Worm (Caenorhabditis elegans) whole organism, L2 larva: ENCODE data around the gene gad-3.

ENCODE experiments used
- C34F6.9 ChIP-seq: fragments of 150-350 bp; optimal IDR thresholded peaks from 2 replicates; lab custom pipeline; 2014; ENCODE audit warnings: missing biosample characterization, missing genetic modification characterization
- F13H6.1 ChIP-seq: sonication (generic microtip); optimal IDR thresholded peaks from 2 replicates; lab custom pipeline; 2016; ENCODE audit warnings: missing genetic modification characterization, missing compliant biosample characterization
- R02D3.7 ChIP-seq: fragments of 150-350 bp; optimal IDR thresholded peaks from 2 replicates; lab custom pipeline; 2014; ENCODE audit warnings: missing biosample characterization, missing genetic modification characterization
- Y55F3AM.14 ChIP-seq: fragments of 200-800 bp; sonication (Bioruptor generic); optimal IDR thresholded peaks from 2 replicates; lab custom pipeline; 2018; ENCODE audit warnings: mild to moderate bottlenecking, missing genetic modification characterization, missing compliant biosample characterization
- ZK546.5 ChIP-seq: sonication (generic microtip); optimal IDR thresholded peaks from 2 replicates; lab custom pipeline; 2017; ENCODE audit warnings: missing biosample characterization, missing genetic modification characterization
- alr-1 ChIP-seq: fragments of 150-350 bp; optimal IDR thresholded peaks from 2 replicates; lab custom pipeline; 2014; ENCODE audit warnings: missing biosample characterization, missing genetic modification characterization
- ama-1 ChIP-seq: fragments of 150-350 bp; optimal IDR thresholded peaks from 2 replicates; lab custom pipeline; 2018; ENCODE audit warnings: inconsistent platforms
- blmp-1 ChIP-seq: sonication (generic microtip); optimal IDR thresholded peaks from 2 replicates; lab custom pipeline; 2017; ENCODE audit warnings: missing genetic modification characterization, mild to moderate bottlenecking, missing compliant biosample characterization, antibody characterized with exemption, moderate library complexity; ENCODE audit not compliant: insufficient read depth
- crh-2 ChIP-seq: sonication (generic microtip); optimal IDR thresholded peaks from 2 replicates; lab custom pipeline; 2017; ENCODE audit warnings: missing biosample characterization, missing genetic modification characterization
- dmd-4 ChIP-seq: sonication (generic microtip); optimal IDR thresholded peaks from 2 replicates; lab custom pipeline; 2017; ENCODE audit warnings: missing biosample characterization, missing genetic modification characterization
- elt-1 ChIP-seq: fragments of 150-350 bp; optimal IDR thresholded peaks from 2 replicates; lab custom pipeline; 2014; ENCODE audit warnings: missing biosample characterization, missing genetic modification characterization
- elt-3 ChIP-seq: sonication (generic microtip); optimal IDR thresholded peaks from 2 replicates; lab custom pipeline; 2017; ENCODE audit warnings: missing biosample characterization, missing genetic modification characterization
- fos-1 ChIP-seq: fragments of 150-350 bp; optimal IDR thresholded peaks from 2 replicates; lab custom pipeline; 2014; ENCODE audit warnings: missing biosample characterization, missing genetic modification characterization
- gmeb-1 ChIP-seq: fragments of 150-350 bp; optimal IDR thresholded peaks from 2 replicates; lab custom pipeline; 2014; ENCODE audit warnings: missing biosample characterization, missing genetic modification characterization
- lin-11 ChIP-seq: fragments of 150-350 bp; sonication (generic microtip); optimal IDR thresholded peaks from 2 replicates; lab custom pipeline; 2014; ENCODE audit warnings: missing biosample characterization, missing genetic modification characterization, inconsistent platforms, mixed read lengths
- lin-13 ChIP-seq: fragments of 150-350 bp; optimal IDR thresholded peaks from 2 replicates; lab custom pipeline; 2014; ENCODE audit warnings: missing biosample characterization, missing genetic modification reagents, missing genetic modification characterization
- lin-39 ChIP-seq: fragments of 150-350 bp; optimal IDR thresholded peaks from 2 replicates; lab custom pipeline; 2014; ENCODE audit warnings: missing biosample characterization, missing genetic modification reagents, missing genetic modification characterization
- lsy-2 ChIP-seq, 2 experiments: fragments of 150-350 bp in 1 of 2; sonication (generic microtip) in 1 of 2; optimal IDR thresholded peaks; 2 replicates each; lab custom pipeline; 2014 to 2017; ENCODE audit warnings: missing biosample characterization in 2 of 2, missing genetic modification characterization in 2 of 2
- mab-5 ChIP-seq: fragments of 150-350 bp; optimal IDR thresholded peaks from 2 replicates; lab custom pipeline; 2014; ENCODE audit warnings: missing biosample characterization, missing genetic modification characterization
- mbf-1 ChIP-seq: sonication (generic microtip); optimal IDR thresholded peaks from 2 replicates; lab custom pipeline; 2017; ENCODE audit warnings: missing biosample characterization, missing genetic modification characterization
- mdl-1 ChIP-seq, 2 experiments: fragments of 150-350 bp in 1 of 2; sonication (generic microtip) in 1 of 2; optimal IDR thresholded peaks; 2 replicates each; lab custom pipeline; 2017; ENCODE audit warnings: missing biosample characterization in 2 of 2, missing genetic modification characterization in 2 of 2
- nhr-10 ChIP-seq: sonication (generic microtip); optimal IDR thresholded peaks from 2 replicates; lab custom pipeline; 2017; ENCODE audit warnings: missing biosample characterization, missing genetic modification characterization
- nhr-11 ChIP-seq: fragments of 150-350 bp; optimal IDR thresholded peaks from 2 replicates; lab custom pipeline; 2014; ENCODE audit warnings: missing biosample characterization, missing genetic modification characterization
- nhr-12 ChIP-seq: fragments of 150-350 bp; optimal IDR thresholded peaks from 2 replicates; lab custom pipeline; 2014; ENCODE audit warnings: missing biosample characterization, missing genetic modification characterization
- nhr-129 ChIP-seq: fragments of 150-350 bp; optimal IDR thresholded peaks from 2 replicates; lab custom pipeline; 2014; ENCODE audit warnings: missing biosample characterization, missing genetic modification characterization
- nhr-21 ChIP-seq: fragments of 150-350 bp; optimal IDR thresholded peaks from 2 replicates; lab custom pipeline; 2014; ENCODE audit warnings: missing biosample characterization, missing genetic modification characterization
- nhr-23 ChIP-seq: fragments of 150-350 bp; optimal IDR thresholded peaks from 2 replicates; lab custom pipeline; 2014; ENCODE audit warnings: missing biosample characterization, missing genetic modification reagents, missing genetic modification characterization
- nhr-237 ChIP-seq: fragments of 150-350 bp; optimal IDR thresholded peaks from 2 replicates; lab custom pipeline; 2014; ENCODE audit warnings: missing biosample characterization, missing genetic modification characterization
- nhr-25 ChIP-seq: fragments of 150-350 bp; sonication (generic microtip); optimal IDR thresholded peaks from 3 replicates; lab custom pipeline; 2014; ENCODE audit warnings: missing biosample characterization, missing genetic modification characterization
- nhr-6 ChIP-seq: fragments of 150-350 bp; optimal IDR thresholded peaks from 2 replicates; lab custom pipeline; 2014; ENCODE audit warnings: missing biosample characterization, missing genetic modification characterization
- nhr-77 ChIP-seq: fragments of 150-350 bp; optimal IDR thresholded peaks from 2 replicates; lab custom pipeline; 2014; ENCODE audit warnings: missing biosample characterization, missing genetic modification characterization
- sem-4 ChIP-seq: fragments of 150-350 bp; optimal IDR thresholded peaks from 2 replicates; lab custom pipeline; 2014; ENCODE audit warnings: missing biosample characterization, missing genetic modification reagents, missing genetic modification characterization
- sma-9 ChIP-seq, 2 experiments: fragments of 150-350 bp in 1 of 2; sonication (generic microtip) in 1 of 2; optimal IDR thresholded peaks; 2 replicates each; lab custom pipeline; 2014 to 2016; ENCODE audit warnings: missing genetic modification characterization in 2 of 2, mild to moderate bottlenecking in 1 of 2, missing biosample characterization in 1 of 2, missing compliant biosample characterization in 1 of 2, missing genetic modification reagents in 1 of 2, moderate library complexity in 1 of 2
- snpc-4 ChIP-seq: fragments of 150-350 bp; optimal IDR thresholded peaks from 2 replicates; lab custom pipeline; 2014; ENCODE audit warnings: missing biosample characterization, missing genetic modification characterization
- unc-39 ChIP-seq: fragments of 150-350 bp; optimal IDR thresholded peaks from 2 replicates; lab custom pipeline; 2014; ENCODE audit warnings: missing biosample characterization, missing genetic modification characterization
- unc-55 ChIP-seq: fragments of 150-350 bp; sonication (generic microtip); optimal IDR thresholded peaks from 3 replicates; lab custom pipeline; 2014; ENCODE audit warnings: missing biosample characterization, missing genetic modification reagents, missing genetic modification characterization
- unc-62 ChIP-seq: fragments of 150-350 bp; optimal IDR thresholded peaks from 2 replicates; lab custom pipeline; 2014; ENCODE audit warnings: missing biosample characterization, missing genetic modification reagents, missing genetic modification characterization
- zag-1 ChIP-seq: fragments of 150-350 bp; optimal IDR thresholded peaks from 2 replicates; lab custom pipeline; 2014; ENCODE audit warnings: missing biosample characterization, missing genetic modification characterization
- ztf-1 ChIP-seq: fragments of 200-800 bp; sonication (Bioruptor generic); conservative IDR thresholded peaks from 2 replicates; pipeline ENCODE4 v1.3.6; 2022; ENCODE audit warnings: missing genetic modification characterization, missing compliant biosample characterization

gad-3 gene

DNA sequence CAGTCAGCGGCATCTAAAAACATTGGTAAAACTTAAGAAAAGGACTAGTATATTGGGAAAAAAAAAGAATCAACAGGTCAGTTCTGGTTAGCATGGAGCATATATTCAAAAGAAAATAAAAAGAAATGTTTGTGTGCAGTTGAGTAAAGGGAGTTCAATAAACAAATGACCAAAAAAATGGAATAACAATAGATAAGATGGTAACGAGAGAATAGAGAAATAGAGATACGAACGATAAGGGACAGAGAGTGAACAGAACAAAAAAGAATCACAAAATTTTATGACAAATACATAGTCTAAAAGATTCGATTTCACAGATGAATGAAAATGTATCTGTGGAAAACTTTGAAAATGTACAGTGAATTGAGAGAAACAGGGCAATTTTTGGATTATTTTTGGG, at the start of gene gad-3:
gad-3 (minus strand) TSS at position 17 of the 400 bp plus-strand sequence.
- TF ChIP-seq blmp-1 (tag; lab: Kevin White, UChicago) (no peak), fos-1 (tag; lab: Kevin White, UChicago) (peak; percentile 44)

ce11 chrV:9221566-9221965, 48.8 kb upstream of the gad-3 start, which contains the start of gene grd-6:
Gene grd-6 (plus strand): TSS chrV:9221866.
- TF ChIP-seq ZK546.5 (no peak), lin-39 (tag; lab: Kevin White, UChicago) (no peak), unc-39 (tag; lab: Kevin White, UChicago) (no peak), nhr-237 (tag; lab: Kevin White, UChicago) (no peak), nhr-25 (tag; lab: Kevin White, UChicago) (no peak), nhr-10 (tag; lab: Kevin White, UChicago) (no peak), Y55F3AM.14 (GFP tag; lab: Kevin White, UChicago) (no peak), elt-1 (tag; lab: Kevin White, UChicago) (no peak), dmd-4 (tag; lab: Kevin White, UChicago) (no peak), nhr-21 (tag; lab: Kevin White, UChicago) (no peak), crh-2 (tag; lab: Kevin White, UChicago) (no peak), R02D3.7 (tag; lab: Kevin White, UChicago) (no peak)

DNA sequence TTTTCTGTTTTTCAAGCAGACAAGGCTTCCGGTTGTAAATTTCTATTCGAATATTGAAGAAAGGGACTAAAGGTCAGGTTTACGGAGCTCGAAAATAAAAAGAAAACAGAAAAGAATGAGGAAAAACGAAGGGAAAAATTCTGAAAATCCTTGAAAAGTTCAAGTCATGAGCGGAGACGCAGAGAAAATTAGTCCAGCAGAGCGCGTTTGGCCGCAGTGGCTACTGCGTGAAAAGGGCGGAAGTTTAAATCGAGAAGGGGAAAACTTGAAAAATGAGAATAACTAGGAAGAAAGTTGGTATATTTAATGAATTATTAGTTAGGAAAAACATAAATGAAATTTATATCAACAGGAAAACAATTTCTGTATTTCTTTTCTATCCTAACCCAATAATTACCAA, 47.6 kb upstream of the gad-3 start:
- TF ChIP-seq Y55F3AM.14 (GFP tag; lab: Kevin White, UChicago), result no peak
- peak; percentile 22 for TF ChIP-seq lin-11 (tag; lab: Kevin White, UChicago)
- peak; percentile 59 for TF ChIP-seq C34F6.9 (tag; lab: Kevin White, UChicago)
- no peak for TF ChIP-seq sem-4 (tag; lab: Kevin White, UChicago)
- no peak for TF ChIP-seq mbf-1 (tag; lab: Kevin White, UChicago)
- peak; percentile 57 for TF ChIP-seq crh-2 (tag; lab: Kevin White, UChicago)
- TF ChIP-seq nhr-129, result peak; percentile 49
- TF ChIP-seq ztf-1 (GFP tag; lab: Robert Waterston, UW), result no peak
- peak; percentile 50 for TF ChIP-seq lin-13 (GFP tag; lab: Kevin White, UChicago)
- TF ChIP-seq lsy-2 (tag; optimal IDR thresholded peaks at IDR 0.05; lab: Kevin White, UChicago), result peak in 1 of 2 experiments; percentile 63
- TF ChIP-seq sma-9 (GFP tag; optimal IDR thresholded peaks at IDR 0.05; lab: Kevin White, UChicago), result peak; percentile 58
- TF ChIP-seq sma-9 (tag; optimal IDR thresholded peaks at IDR 0.05; lab: Kevin White, UChicago), result no peak
- no peak for TF ChIP-seq nhr-23 (tag; lab: Kevin White, UChicago)
- TF ChIP-seq unc-55 (GFP tag; lab: Kevin White, UChicago), result peak; percentile 79
- peak; percentile 34 for TF ChIP-seq fos-1 (tag; lab: Kevin White, UChicago)
- peak; percentile 85 for TF ChIP-seq gmeb-1 (tag; lab: Kevin White, UChicago)
- TF ChIP-seq F13H6.1 (tag; lab: Kevin White, UChicago), result peak; percentile 23

ce11 chrV:9219390-9219733, 46.6 kb upstream of the gad-3 start:
- TF ChIP-seq mab-5 (tag; lab: Kevin White, UChicago) (no peak), elt-1 (tag; lab: Kevin White, UChicago) (no peak), gmeb-1 (tag; lab: Kevin White, UChicago) (no peak), sem-4 (tag; lab: Kevin White, UChicago) (no peak), nhr-10 (tag; lab: Kevin White, UChicago) (no peak), lin-13 (GFP tag; lab: Kevin White, UChicago) (no peak)

DNA sequence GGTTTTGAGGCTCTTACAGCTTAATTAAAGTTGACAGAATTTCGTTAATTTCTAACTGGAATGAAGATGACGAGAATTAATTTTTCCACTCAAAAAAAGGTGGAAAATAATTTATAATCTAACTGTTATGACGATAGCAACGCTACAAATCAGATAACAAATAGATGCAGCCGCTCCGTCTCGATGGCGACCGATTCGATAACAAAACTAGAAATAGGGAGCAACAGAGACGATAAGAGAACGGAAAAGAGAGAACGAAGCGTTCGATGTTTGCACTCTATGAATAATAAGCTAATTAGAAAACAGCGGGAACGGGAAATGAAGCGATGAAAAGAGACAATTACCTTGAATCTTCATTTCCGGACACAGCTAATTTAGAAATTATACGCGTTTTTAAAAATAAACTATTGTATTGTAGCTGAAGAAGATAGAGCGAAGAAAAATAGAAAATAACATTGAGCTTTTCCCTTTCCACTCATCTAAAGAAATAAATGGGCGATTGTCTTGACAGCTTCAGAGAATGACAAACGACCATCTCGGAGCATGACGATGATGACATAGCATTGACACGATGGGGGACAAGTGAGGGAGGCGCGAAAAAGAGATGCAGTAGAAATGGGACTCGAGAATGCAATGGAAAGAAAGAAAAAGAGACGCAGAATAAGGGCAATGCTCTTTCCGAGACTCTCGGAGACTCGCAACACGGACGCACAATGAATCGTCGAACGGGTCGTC, 46.0 kb upstream of the gad-3 start:
- TF ChIP-seq snpc-4 (tag; lab: Kevin White, UChicago), result no peak
- TF ChIP-seq fos-1 (tag; lab: Kevin White, UChicago), result peak; percentile 30
- TF ChIP-seq nhr-12 (tag; lab: Kevin White, UChicago), result no peak
- TF ChIP-seq mbf-1 (tag; lab: Kevin White, UChicago), result no peak
- TF ChIP-seq ztf-1 (GFP tag; lab: Robert Waterston, UW), result no peak
- TF ChIP-seq zag-1 (tag; lab: Kevin White, UChicago), result peak; percentile 39
- no peak for TF ChIP-seq blmp-1 (tag; lab: Kevin White, UChicago)
- peak; percentile 33 for TF ChIP-seq unc-55 (GFP tag; lab: Kevin White, UChicago)
- TF ChIP-seq nhr-25 (tag; lab: Kevin White, UChicago), result no peak
- TF ChIP-seq R02D3.7 (tag; lab: Kevin White, UChicago), result no peak
- peak; percentile 38 for TF ChIP-seq nhr-129
- peak; percentile 71 for TF ChIP-seq sma-9 (GFP tag; optimal IDR thresholded peaks at IDR 0.05; lab: Kevin White, UChicago)
- no peak for TF ChIP-seq sma-9 (tag; optimal IDR thresholded peaks at IDR 0.05; lab: Kevin White, UChicago)
- peak; percentile 53 for TF ChIP-seq C34F6.9 (tag; lab: Kevin White, UChicago)
- TF ChIP-seq lin-39 (tag; lab: Kevin White, UChicago), result peak; percentile 70
- peak; percentile 65 for TF ChIP-seq unc-62 (GFP tag; lab: Kevin White, UChicago)
- no peak for TF ChIP-seq elt-3
- TF ChIP-seq mab-5 (tag; lab: Kevin White, UChicago), result peak; percentile 81
- TF ChIP-seq alr-1, result no peak
- TF ChIP-seq lin-13 (GFP tag; lab: Kevin White, UChicago), result no peak
- peak; percentile 2 for TF ChIP-seq F13H6.1 (tag; lab: Kevin White, UChicago)
- TF ChIP-seq nhr-6 (tag; lab: Kevin White, UChicago), result no peak
- TF ChIP-seq ama-1 (lab: Kevin White, UChicago), result no peak
- no peak for TF ChIP-seq nhr-11 (tag; lab: Kevin White, UChicago)
- no peak for TF ChIP-seq mdl-1 (tag; optimal IDR thresholded peaks at IDR 0.05; lab: Kevin White, UChicago)
- peak; percentile 32 for TF ChIP-seq crh-2 (tag; lab: Kevin White, UChicago)
- peak in 1 of 2 experiments; percentile 53 for TF ChIP-seq lsy-2 (tag; optimal IDR thresholded peaks at IDR 0.05; lab: Kevin White, UChicago)
- no peak for TF ChIP-seq nhr-77
- TF ChIP-seq, all 48 proteins: peak for 12
